Fruit fly (Drosophila melanogaster) whole organism, prepupa: ENCODE measurements around the gene CG9030.

Source experiments
- Blimp-1 ChIP-seq: fragments of 200-800 bp; sonication (Bioruptor generic); optimal IDR thresholded peaks from 3 replicates; lab custom pipeline; 2017; ENCODE audit warnings: missing biosample characterization, missing genetic modification characterization, mild to moderate bottlenecking, moderate library complexity, missing genetic modification reagents
- CG10669 ChIP-seq: fragments of 200-800 bp; sonication (Bioruptor generic); optimal IDR thresholded peaks from 3 replicates; lab custom pipeline; 2018; ENCODE audit warnings: missing biosample characterization, mild to moderate bottlenecking, missing genetic modification characterization, moderate library complexity
- CG11294 ChIP-seq: fragments of 200-800 bp; sonication (Bioruptor generic); IDR thresholded peaks from 2 replicates; pipeline ENCODE4 v1.3.6; 2022; ENCODE audit warnings: missing biosample characterization, missing genetic modification characterization
- CG11902 ChIP-seq: fragments of 200-800 bp; sonication (Bioruptor generic); optimal IDR thresholded peaks from 3 replicates; lab custom pipeline; 2016; ENCODE audit warnings: missing biosample characterization, missing genetic modification characterization
- CG15336 ChIP-seq: fragments of 200-800 bp; sonication (Bioruptor generic); IDR thresholded peaks from 2 replicates; pipeline ENCODE4 v1.3.6; 2022; ENCODE audit warnings: missing biosample characterization, missing genetic modification characterization
- CG1621 ChIP-seq: fragments of 200-800 bp; sonication (Bioruptor generic); optimal IDR thresholded peaks from 3 replicates; lab custom pipeline; 2018; ENCODE audit warnings: missing biosample characterization, mild to moderate bottlenecking, missing genetic modification characterization
- CG16779 ChIP-seq: fragments of 200-800 bp; sonication (Bioruptor generic); optimal IDR thresholded peaks from 3 replicates; lab custom pipeline; 2017; ENCODE audit warnings: missing biosample characterization, mild to moderate bottlenecking, missing genetic modification characterization
- CG3032 ChIP-seq: fragments of 200-800 bp; optimal IDR thresholded peaks from 2 replicates; lab custom pipeline; 2019; ENCODE audit warnings: missing biosample characterization, mild to moderate bottlenecking, missing genetic modification characterization, moderate library complexity
- CG31627 ChIP-seq: fragments of 200-800 bp; sonication (Bioruptor generic); optimal IDR thresholded peaks from 3 replicates; lab custom pipeline; 2016; ENCODE audit warnings: missing biosample characterization, missing genetic modification characterization
- CG32006 ChIP-seq: fragments of 200-800 bp; sonication (Bioruptor generic); optimal IDR thresholded peaks from 3 replicates; lab custom pipeline; 2017; ENCODE audit warnings: missing biosample characterization, mild to moderate bottlenecking, missing genetic modification characterization
- CG34406 ChIP-seq: fragments of 200-800 bp; sonication (Bioruptor generic); optimal IDR thresholded peaks from 3 replicates; lab custom pipeline; 2016; ENCODE audit warnings: missing biosample characterization, missing genetic modification characterization
- CG4318 ChIP-seq: fragments of 200-800 bp; sonication (Bioruptor generic); optimal IDR thresholded peaks from 3 replicates; lab custom pipeline; 2017; ENCODE audit warnings: missing biosample characterization, mild to moderate bottlenecking, missing genetic modification characterization
- CG6276 ChIP-seq: fragments of 200-800 bp; sonication (Bioruptor generic); optimal IDR thresholded peaks from 2 replicates; lab custom pipeline; 2017; ENCODE audit warnings: missing biosample characterization, mild to moderate bottlenecking, missing genetic modification characterization
- CG6792 ChIP-seq: fragments of 200-800 bp; sonication (Bioruptor generic); optimal IDR thresholded peaks from 3 replicates; lab custom pipeline; 2016; ENCODE audit warnings: missing biosample characterization, missing genetic modification characterization
- CG6808 ChIP-seq: fragments of 200-800 bp; sonication (Bioruptor generic); optimal IDR thresholded peaks from 3 replicates; lab custom pipeline; 2017; ENCODE audit warnings: missing biosample characterization, missing genetic modification characterization, mild to moderate bottlenecking, moderate library complexity, missing genetic modification reagents
- CG6854 ChIP-seq: fragments of 200-800 bp; sonication (Bioruptor generic); optimal IDR thresholded peaks from 2 replicates; lab custom pipeline; 2017; ENCODE audit warnings: missing biosample characterization, mild to moderate bottlenecking, missing genetic modification characterization
- CG7368 ChIP-seq: fragments of 200-800 bp; sonication (Bioruptor generic); optimal IDR thresholded peaks from 3 replicates; lab custom pipeline; 2016; ENCODE audit warnings: missing biosample characterization, missing genetic modification characterization
- CG8319 ChIP-seq: fragments of 200-800 bp; sonication (Bioruptor generic); optimal IDR thresholded peaks from 3 replicates; lab custom pipeline; 2016; ENCODE audit warnings: missing biosample characterization, missing genetic modification characterization
- Eip78C ChIP-seq: fragments of 200-800 bp; sonication (Bioruptor generic); peaks from one replicate; lab custom pipeline; 2016; ENCODE audit warnings: missing biosample characterization, missing genetic modification characterization
- Eip93F ChIP-seq: fragments of 200-800 bp; sonication (Bioruptor generic); optimal IDR thresholded peaks from 2 replicates; lab custom pipeline; 2016; ENCODE audit warnings: missing biosample characterization, mild to moderate bottlenecking, missing genetic modification characterization
- Ets21C ChIP-seq: fragments of 200-800 bp; sonication (Bioruptor generic); optimal IDR thresholded peaks from 3 replicates; lab custom pipeline; 2016; ENCODE audit warnings: missing biosample characterization, missing genetic modification characterization
- Hr4 ChIP-seq: fragments of 200-800 bp; sonication (Bioruptor generic); optimal IDR thresholded peaks from 3 replicates; lab custom pipeline; 2016; ENCODE audit warnings: missing biosample characterization, missing genetic modification characterization
- Lpt ChIP-seq: fragments of 200-800 bp; sonication (Bioruptor generic); optimal IDR thresholded peaks from 3 replicates; lab custom pipeline; 2016; ENCODE audit warnings: missing biosample characterization, missing genetic modification characterization
- Smox ChIP-seq: fragments of 200-800 bp; sonication (Bioruptor generic); optimal IDR thresholded peaks from 3 replicates; lab custom pipeline; 2016; ENCODE audit warnings: missing biosample characterization, missing genetic modification characterization
- Sox102F ChIP-seq: fragments of 200-800 bp; sonication (Bioruptor generic); optimal IDR thresholded peaks from 2 replicates; lab custom pipeline; 2016; ENCODE audit warnings: missing biosample characterization, mild to moderate bottlenecking, missing genetic modification characterization
- dac ChIP-seq: fragments of 200-800 bp; sonication (Bioruptor generic); optimal IDR thresholded peaks from 2 replicates; lab custom pipeline; 2017; ENCODE audit warnings: missing biosample characterization, mild to moderate bottlenecking, missing genetic modification characterization
- eg ChIP-seq: fragments of 200-800 bp; sonication (Bioruptor generic); IDR thresholded peaks from 3 replicates; pipeline ENCODE4 v1.3.6; 2022; ENCODE audit warnings: missing biosample characterization, missing genetic modification characterization
- esn ChIP-seq: fragments of 200-800 bp; sonication (Bioruptor generic); optimal IDR thresholded peaks from 2 replicates; lab custom pipeline; 2016; ENCODE audit warnings: missing biosample characterization, mild to moderate bottlenecking, missing genetic modification characterization, moderate library complexity
- fd85E ChIP-seq: fragments of 200-800 bp; sonication (Bioruptor generic); optimal IDR thresholded peaks from 3 replicates; lab custom pipeline; 2016; ENCODE audit warnings: missing biosample characterization, missing genetic modification characterization
- net ChIP-seq: fragments of 200-800 bp; sonication (Bioruptor generic); optimal IDR thresholded peaks from 3 replicates; lab custom pipeline; 2016; ENCODE audit warnings: missing biosample characterization, missing genetic modification characterization
- spab ChIP-seq: fragments of 200-800 bp; sonication (Bioruptor generic); optimal IDR thresholded peaks from 2 replicates; lab custom pipeline; 2017; ENCODE audit warnings: missing biosample characterization, mild to moderate bottlenecking, missing genetic modification characterization, missing genetic modification reagents
- ss ChIP-seq, 2 experiments: fragments of 200-800 bp; sonication (Bioruptor generic); optimal IDR thresholded peaks; 2 replicates in 1 of 2; 3 replicates in 1 of 2; lab custom pipeline; 2017 to 2018; ENCODE audit warnings: mild to moderate bottlenecking in 2 of 2, missing biosample characterization in 2 of 2, missing genetic modification characterization in 2 of 2, moderate library complexity in 1 of 2
- svp ChIP-seq: fragments of 200-800 bp; sonication (Bioruptor generic); peaks from one replicate; lab custom pipeline; 2016; ENCODE audit warnings: missing biosample characterization, missing genetic modification characterization
- topi ChIP-seq: fragments of 200-800 bp; sonication (Bioruptor generic); optimal IDR thresholded peaks from 3 replicates; lab custom pipeline; 2016; ENCODE audit warnings: missing biosample characterization, missing genetic modification characterization
- vri ChIP-seq: fragments of 200-800 bp; sonication (Bioruptor generic); optimal IDR thresholded peaks from 3 replicates; lab custom pipeline; 2016; ENCODE audit warnings: missing biosample characterization, mild to moderate bottlenecking, missing genetic modification characterization

Gene CG9030

dm6 chrX:14936250-14936649 lies 18.6 kb downstream of the CG9030 start (continued):
- TF ChIP-seq CG6808 (peak; percentile 3), Lpt (GFP tag; lab: Kevin White, UChicago) (no peak), CG11294 (no peak), CG31627 (GFP tag; lab: Kevin White, UChicago) (no peak), Blimp-1 (no peak), CG15336 (GFP tag; lab: Robert Waterston, UW) (no peak), fd85E (GFP tag; lab: Kevin White, UChicago) (no peak), CG6276 (GFP tag; lab: Kevin White, UChicago) (no peak)
- TF ChIP-seq, all 60 proteins: peak for 6

- TF ChIP-seq CG8319 = no peak
- no peak for TF ChIP-seq CG10669 (GFP tag; lab: Kevin White, UChicago)
- no peak for TF ChIP-seq net (GFP tag; lab: Kevin White, UChicago)
- no peak for TF ChIP-seq topi (GFP tag; lab: Kevin White, UChicago)
- TF ChIP-seq Ets21C = no peak
- no peak for TF ChIP-seq CG11902 (GFP tag; lab: Kevin White, UChicago)
- TF ChIP-seq CG11294 = no peak
- no peak for TF ChIP-seq CG1621 (tag; lab: Kevin White, UChicago)
- no peak for TF ChIP-seq CG32006 (GFP tag; lab: Kevin White, UChicago)
- TF ChIP-seq dac (GFP tag; lab: Kevin White, UChicago) = no peak
- no peak for TF ChIP-seq Eip93F (GFP tag; lab: Kevin White, UChicago)
- no peak for TF ChIP-seq CG3032
- TF ChIP-seq eg (GFP tag; lab: Robert Waterston, UW) = no peak
- no peak for TF ChIP-seq CG4318 (GFP tag; lab: Kevin White, UChicago)
- no peak for TF ChIP-seq CG16779 (tag; lab: Kevin White, UChicago)
- TF ChIP-seq CG6792 (GFP tag; lab: Kevin White, UChicago) = no peak
Measured at dm6 chrX:14931296-14931695, 23.6 kb downstream of the CG9030 start.

- peak; percentile 34 for TF ChIP-seq Eip78C (GFP tag; lab: Kevin White, UChicago)
- TF ChIP-seq vri (GFP tag; lab: Kevin White, UChicago) = peak; percentile 42
- TF ChIP-seq Sox102F = no peak
- TF ChIP-seq, all 60 proteins: peak for 2
Measured at dm6 chrX:14929813-14930212, 25.1 kb downstream of the CG9030 start.

dm6 chrX:14928844-14929243 lies 26.1 kb downstream of the CG9030 start, which contains the start of gene CG32591:
TSS of gene CG32591 (minus strand) at chrX:14928944.
- TF ChIP-seq CG8319 (no peak), CG1621 (tag; lab: Kevin White, UChicago) (no peak)

- TF ChIP-seq Sox102F = no peak
- peak; percentile 29; the same call in 1 of the 2 replicates for TF ChIP-seq CG15336 (GFP tag; lab: Robert Waterston, UW)
- TF ChIP-seq CG3032 = no peak
- TF ChIP-seq spab (GFP tag; lab: Kevin White, UChicago) = no peak
- TF ChIP-seq CG1621 (tag; lab: Kevin White, UChicago) = no peak
- no peak for TF ChIP-seq CG34406 (GFP tag; lab: Kevin White, UChicago)
- TF ChIP-seq CG4318 (GFP tag; lab: Kevin White, UChicago) = no peak
- TF ChIP-seq Eip78C (GFP tag; lab: Kevin White, UChicago) = peak; percentile 47
- TF ChIP-seq Blimp-1 = peak; percentile 63
- TF ChIP-seq Smox (GFP tag; lab: Kevin White, UChicago) = no peak
- peak; percentile 30 for TF ChIP-seq esn (GFP tag; lab: Kevin White, UChicago)
- no peak for TF ChIP-seq CG16779 (tag; lab: Kevin White, UChicago)
- TF ChIP-seq CG7368 (GFP tag; lab: Kevin White, UChicago) = no peak
- TF ChIP-seq vri (GFP tag; lab: Kevin White, UChicago) = peak; percentile 2
- no peak for TF ChIP-seq ss (GFP tag; optimal IDR thresholded peaks at IDR 0.05; lab: Kevin White, UChicago)
- no peak for TF ChIP-seq Hr4
- peak; percentile 20 for TF ChIP-seq svp (GFP tag; lab: Kevin White, UChicago)
- TF ChIP-seq CG6854 (GFP tag; lab: Kevin White, UChicago) = peak; percentile 25
- TF ChIP-seq CG6792 (GFP tag; lab: Kevin White, UChicago) = no peak
- TF ChIP-seq dac (GFP tag; lab: Kevin White, UChicago) = no peak
- TF ChIP-seq eg (GFP tag; lab: Robert Waterston, UW) = no peak; the same call in 2 of the 3 replicates
- TF ChIP-seq, all 60 proteins: peak for 7
Measured at dm6 chrX:14923277-14924019, 31.5 kb downstream of the CG9030 start, which contains the start of gene CG9503. TSS of gene CG9503 (minus strand) at chrX:14923493.
